Worm (Caenorhabditis elegans): Measurements from ENCODE around the gene F53H8.3.

DNA sequence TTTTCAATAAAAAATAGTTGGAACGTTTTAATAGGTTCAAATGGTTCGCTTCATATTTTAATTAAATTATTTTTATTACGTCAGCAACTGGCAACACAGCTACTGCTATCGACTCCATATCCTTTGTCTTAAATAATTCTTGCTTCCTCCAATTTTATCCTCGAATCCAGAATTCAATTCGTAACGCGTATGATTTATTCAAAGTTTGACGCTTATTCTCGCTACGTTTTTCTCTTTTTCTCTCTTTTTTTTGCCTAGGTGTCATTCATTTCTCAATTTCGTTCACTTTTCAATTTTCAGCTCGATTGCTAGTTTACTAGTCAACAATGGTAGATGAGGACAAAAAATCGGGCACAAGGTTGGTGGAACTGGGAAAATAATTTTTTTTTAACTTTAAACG lies 12.1 kb downstream of the F53H8.3 start, which contains the start of gene arr-1:
- TF ChIP-seq nfya-1 (tag; optimal IDR thresholded peaks at IDR 0.05; ENCODE audit: borderline replicate concordance, insufficient read depth), result no peak
- no peak for TF ChIP-seq mcd-1 (GFP tag; IDR thresholded peaks at IDR 0.05)
- no peak for TF ChIP-seq snpc-4 (GFP tag; optimal IDR thresholded peaks at IDR 0.05)
- TF ChIP-seq snpc-4 (tag; optimal IDR thresholded peaks at IDR 0.05), result no peak
- no peak for TF ChIP-seq repo-1 (tag; optimal IDR thresholded peaks at IDR 0.05)
- TF ChIP-seq pha-4 (tag; optimal IDR thresholded peaks at IDR 0.05), result no peak
- TF ChIP-seq lin-40 (tag; optimal IDR thresholded peaks at IDR 0.05), result no peak
- no peak for TF ChIP-seq snpc-1.1 (tag; optimal IDR thresholded peaks at IDR 0.05; ENCODE audit: insufficient read depth)
- TF ChIP-seq lsl-1 (GFP tag; optimal IDR thresholded peaks at IDR 0.05), result no peak
- TF ChIP-seq ama-1 (optimal IDR thresholded peaks at IDR 0.05), result no peak
- no peak for TF ChIP-seq ama-1 (GFP tag; optimal IDR thresholded peaks at IDR 0.05)
- no peak for TF ChIP-seq unc-62 (GFP tag; optimal IDR thresholded peaks at IDR 0.05)
- TF ChIP-seq K11D2.4 (GFP tag; IDR thresholded peaks at IDR 0.05), result no peak
- TF ChIP-seq unc-130 (GFP tag; optimal IDR thresholded peaks at IDR 0.05), result no peak
- TF ChIP-seq C06A6.2 (GFP tag; conservative IDR thresholded peaks at IDR 0.05), result no peak
